Fruit fly (Drosophila melanogaster) whole organism, wandering third instar larva: Measurements from ENCODE around the gene CG1138.

ENCODE experiments used
- CG32264 ChIP-seq: fragments of 200-800 bp; sonication (Bioruptor generic); optimal IDR thresholded peaks from 2 replicates; lab custom pipeline; 2016; ENCODE audit warnings: missing biosample characterization, missing genetic modification characterization
- Dif ChIP-seq: fragments of 200-275, 200-300 bp; sonication (Bioruptor generic); optimal IDR thresholded peaks from 2 replicates; lab custom pipeline; 2018; ENCODE audit warnings: missing biosample characterization, missing genetic modification characterization; ENCODE audit not compliant: partially characterized antibody
- Hr78 ChIP-seq: fragments of >200 bp; optimal IDR thresholded peaks from 2 replicates; lab custom pipeline; 2017; ENCODE audit warnings: missing biosample characterization, missing genetic modification characterization
- Mio ChIP-seq: sonication (Bioruptor generic); optimal IDR thresholded peaks from 2 replicates; lab custom pipeline; 2016; ENCODE audit warnings: missing biosample characterization, missing genetic modification characterization
- Myc ChIP-seq: fragments of >200 bp; optimal IDR thresholded peaks from 2 replicates; lab custom pipeline; 2017
- brk ChIP-seq: fragments of 200-800 bp; sonication (Bioruptor generic); optimal IDR thresholded peaks from 2 replicates; lab custom pipeline; 2016; ENCODE audit warnings: missing biosample characterization, mild to moderate bottlenecking, missing genetic modification characterization
- fru ChIP-seq: fragments of 200-800 bp; sonication (Bioruptor generic); optimal IDR thresholded peaks from 3 replicates; lab custom pipeline; 2016; ENCODE audit warnings: missing biosample characterization, mild to moderate bottlenecking, missing genetic modification characterization
- rgr ChIP-seq: fragments of 200-800 bp; sonication (Bioruptor generic); optimal IDR thresholded peaks from 3 replicates; lab custom pipeline; 2016; ENCODE audit warnings: missing biosample characterization, mild to moderate bottlenecking, missing genetic modification characterization

dm6 chr3R:6644334-6644733, 46.5 kb upstream of the CG1138 start, which contains the start of gene Ass:
- TF ChIP-seq rgr (GFP tag; lab: Kevin White, UChicago) (no peak), Dif (GFP tag; lab: Kevin White, UChicago) (no peak), Myc (lab: Kevin White, UChicago) (no peak), fru (GFP tag; lab: Kevin White, UChicago) (no peak), Mio (GFP tag; lab: Kevin White, UChicago) (no peak), CG32264 (GFP tag; lab: Kevin White, UChicago) (no peak), brk (GFP tag; lab: Kevin White, UChicago) (no peak), Hr78 (GFP tag; lab: Kevin White, UChicago) (no peak)
